Worm (Caenorhabditis elegans) whole organism, L4/young adult: ENCODE results near the gene B0272.4.

Source experiments
- W03F9.2 ChIP-seq: fragments of 150-350 bp; optimal IDR thresholded peaks from 2 replicates; lab custom pipeline; 2014; ENCODE audit warnings: missing biosample characterization, missing genetic modification characterization
- dao-5 ChIP-seq: sonication (generic microtip); optimal IDR thresholded peaks from 2 replicates; lab custom pipeline; 2016; ENCODE audit warnings: missing genotype, missing genetic modification characterization, moderate library complexity, missing compliant biosample characterization

DNA sequence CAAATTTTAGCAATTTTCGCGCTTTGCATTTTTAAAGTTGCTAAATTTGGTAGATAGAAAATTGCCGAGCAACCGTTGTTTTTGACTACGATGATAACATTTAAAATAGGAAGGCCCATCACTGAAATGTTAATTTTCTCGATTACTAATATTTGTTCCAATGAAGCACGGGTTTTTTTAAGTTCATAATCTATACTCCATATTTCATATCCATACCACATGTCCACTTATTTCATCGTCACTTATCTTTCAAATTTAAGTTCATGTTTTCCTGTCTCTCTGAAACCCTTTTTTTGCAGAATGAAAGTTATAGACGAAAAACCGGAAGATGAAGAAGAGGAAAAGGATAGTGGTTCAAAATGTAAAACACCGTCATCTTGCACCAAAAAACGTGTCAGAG is 43.9 kb downstream of the B0272.4 start, which contains the start of gene gap-2:
- TF ChIP-seq dao-5 (tag; lab: Kevin White, UChicago) (no peak), W03F9.2 (tag; lab: Kevin White, UChicago) (no peak)
